Worm (Caenorhabditis elegans): ENCODE data around the gene pals-23.
"Not testable (repeated sequence)": the region's sequence is repeated elsewhere in the genome, so short reads cannot be mapped to it uniquely, and the experiment has no call there.

- not testable (repeated sequence) for TF ChIP-seq jun-1 (tag; optimal IDR thresholded peaks at IDR 0.05); nhr-42 (GFP tag; IDR thresholded peaks at IDR 0.05); skn-1 (tag; optimal IDR thresholded peaks at IDR 0.05); zfp-2 (tag; optimal IDR thresholded peaks at IDR 0.05); mep-1 (tag; optimal IDR thresholded peaks at IDR 0.05); aly-2 (tag; optimal IDR thresholded peaks at IDR 0.05); lsy-2 (tag; optimal IDR thresholded peaks at IDR 0.05); pqm-1 (tag; optimal IDR thresholded peaks at IDR 0.05); duxl-1 (tag; optimal IDR thresholded peaks at IDR 0.05; ENCODE audit: poor library complexity); ZK337.2 (GFP tag; IDR thresholded peaks at IDR 0.05); T20F7.1 (GFP tag; optimal IDR thresholded peaks at IDR 0.05); ztf-11 (tag; optimal IDR thresholded peaks at IDR 0.05)
Observed at ce11 chrIII:98822-99221, 25.8 kb upstream of the pals-23 start, which contains the start of gene C29F9.9.
